Worm (Caenorhabditis elegans) whole organism, L4 larva: Measurements from ENCODE around the gene memi-2.

Experiments used
- F37D6.2 ChIP-seq: sonication (generic microtip); optimal IDR thresholded peaks from 2 replicates; lab custom pipeline; 2016; ENCODE audit warnings: mild to moderate bottlenecking, missing genetic modification characterization, missing compliant biosample characterization
- F49E8.2 ChIP-seq: sonication (generic microtip); optimal IDR thresholded peaks from 2 replicates; lab custom pipeline; 2016; ENCODE audit warnings: missing compliant biosample characterization, mild to moderate bottlenecking, missing genetic modification characterization, borderline replicate concordance
- T20F7.1 ChIP-seq: fragments of 200-800 bp; sonication (Bioruptor generic); optimal IDR thresholded peaks from 2 replicates; lab custom pipeline; 2018; ENCODE audit warnings: mild to moderate bottlenecking, missing genetic modification characterization, missing compliant biosample characterization
- aha-1 ChIP-seq: fragments of 150-350 bp; peaks from one replicate; lab custom pipeline; 2014; ENCODE audit warnings: missing biosample characterization, missing genetic modification characterization
- aly-2 ChIP-seq: sonication (generic microtip); optimal IDR thresholded peaks from 2 replicates; lab custom pipeline; 2018; ENCODE audit warnings: missing biosample characterization, missing genetic modification characterization
- attf-4 ChIP-seq: sonication (generic microtip); optimal IDR thresholded peaks from 3 replicates; lab custom pipeline; 2017; ENCODE audit warnings: missing biosample characterization, missing genetic modification characterization
- ceh-20 ChIP-seq: fragments of 200-800 bp; sonication (Bioruptor generic); IDR thresholded peaks from 2 replicates; pipeline ENCODE4 v1.3.6; 2022; ENCODE audit warnings: missing genetic modification reagents, missing genetic modification characterization, missing compliant biosample characterization
- ceh-28 ChIP-seq: fragments of 150-350 bp; optimal IDR thresholded peaks from 2 replicates; lab custom pipeline; 2014; ENCODE audit warnings: missing biosample characterization, missing genetic modification reagents, missing genetic modification characterization
- ceh-32 ChIP-seq: sonication (generic microtip); optimal IDR thresholded peaks from 2 replicates; lab custom pipeline; 2016; ENCODE audit warnings: mild to moderate bottlenecking, missing genetic modification characterization, missing compliant biosample characterization; ENCODE audit not compliant: poor library complexity
- ceh-44 ChIP-seq: fragments of 200-800 bp; sonication (Bioruptor generic); IDR thresholded peaks from 2 replicates; pipeline ENCODE4 v1.3.6; 2022; ENCODE audit warnings: missing genetic modification reagents, missing genetic modification characterization, missing compliant biosample characterization
- ceh-82 ChIP-seq: sonication (generic microtip); optimal IDR thresholded peaks from 2 replicates; lab custom pipeline; 2017; ENCODE audit warnings: missing biosample characterization, missing genetic modification characterization
- daf-16 ChIP-seq, 3 experiments: sonication (generic microtip); optimal IDR thresholded peaks; 2 replicates each; lab custom pipeline; 2016 to 2017; ENCODE audit warnings: missing genetic modification characterization in 3 of 3, missing genetic modification reagents in 3 of 3, mild to moderate bottlenecking in 2 of 3, missing compliant biosample characterization in 2 of 3, missing biosample characterization in 1 of 3, moderate library complexity in 1 of 3
- dmd-6 ChIP-seq: fragments of 200-800 bp; sonication (Bioruptor generic); IDR thresholded peaks from 2 replicates; pipeline ENCODE4 v1.3.6; 2022; ENCODE audit warnings: missing genetic modification reagents, missing genetic modification characterization, missing compliant biosample characterization
- dmd-8 ChIP-seq: fragments of 200-800 bp; sonication (Bioruptor generic); IDR thresholded peaks from 2 replicates; pipeline ENCODE4 v1.3.6; 2022; ENCODE audit warnings: missing genetic modification characterization, missing compliant biosample characterization
- dpl-1 ChIP-seq: fragments of 150-350 bp; optimal IDR thresholded peaks from 2 replicates; lab custom pipeline; 2014; ENCODE audit warnings: missing biosample characterization, missing genetic modification reagents, missing genetic modification characterization
- dve-1 ChIP-seq: sonication (generic microtip); optimal IDR thresholded peaks from 2 replicates; lab custom pipeline; 2017; ENCODE audit warnings: antibody characterized with exemption, mild to moderate bottlenecking, missing genetic modification characterization, missing compliant biosample characterization; ENCODE audit not compliant: insufficient read depth
- fos-1 ChIP-seq: fragments of 150-350 bp; optimal IDR thresholded peaks from 2 replicates; lab custom pipeline; 2014; ENCODE audit warnings: missing biosample characterization, missing genetic modification characterization
- hif-1 ChIP-seq, 2 experiments: sonication (generic microtip); optimal IDR thresholded peaks; 2 replicates each; lab custom pipeline; 2016 to 2017; ENCODE audit warnings: missing compliant biosample characterization in 2 of 2, missing genetic modification characterization in 2 of 2, missing genetic modification reagents in 2 of 2, missing genotype in 2 of 2, mild to moderate bottlenecking in 1 of 2
- hlh-11 ChIP-seq: fragments of 200-800 bp; sonication (Bioruptor generic); optimal IDR thresholded peaks from 2 replicates; lab custom pipeline; 2018; ENCODE audit warnings: mild to moderate bottlenecking, missing genetic modification characterization, missing compliant biosample characterization
- hlh-30 ChIP-seq: sonication (generic microtip); optimal IDR thresholded peaks from 2 replicates; lab custom pipeline; 2017; ENCODE audit warnings: antibody characterized with exemption, mild to moderate bottlenecking, missing genetic modification characterization, missing compliant biosample characterization; ENCODE audit not compliant: insufficient read depth
- lim-7 ChIP-seq: fragments of 200-800 bp; sonication (Bioruptor generic); IDR thresholded peaks from 2 replicates; pipeline ENCODE4 v1.3.6; 2022; ENCODE audit warnings: missing genetic modification characterization, missing compliant biosample characterization
- lin-29 ChIP-seq: fragments of 200-800 bp; sonication (Bioruptor generic); IDR thresholded peaks from 2 replicates; pipeline ENCODE4 v1.3.6; 2022; ENCODE audit warnings: missing genetic modification reagents, missing genetic modification characterization, missing compliant biosample characterization
- lin-38 ChIP-seq: fragments of 200-800 bp; sonication (Bioruptor generic); IDR thresholded peaks from 2 replicates; pipeline ENCODE4 v1.3.6; 2022; ENCODE audit warnings: missing genetic modification reagents, missing genetic modification characterization, missing compliant biosample characterization
- lin-39 ChIP-seq: fragments of 150-350 bp; optimal IDR thresholded peaks from 2 replicates; lab custom pipeline; 2014; ENCODE audit warnings: missing biosample characterization, missing genetic modification reagents, missing genetic modification characterization
- lir-3 ChIP-seq: sonication (generic microtip); optimal IDR thresholded peaks from 2 replicates; lab custom pipeline; 2016; ENCODE audit warnings: mild to moderate bottlenecking, missing genetic modification characterization, missing compliant biosample characterization
- lsy-2 ChIP-seq, 2 experiments: fragments of 150-350 bp in 1 of 2; sonication (generic microtip) in 1 of 2; optimal IDR thresholded peaks; 2 replicates each; lab custom pipeline; 2014 to 2017; ENCODE audit warnings: missing biosample characterization in 2 of 2, missing genetic modification characterization in 2 of 2
- madf-9 ChIP-seq: fragments of 200-800 bp; sonication (Bioruptor generic); conservative IDR thresholded peaks from 2 replicates; pipeline ENCODE4 v1.3.6; 2022; ENCODE audit warnings: missing genetic modification reagents, missing genetic modification characterization, missing compliant biosample characterization
- mdl-1 ChIP-seq, 2 experiments: fragments of 150-350 bp in 1 of 2; sonication (generic microtip) in 1 of 2; optimal IDR thresholded peaks; 2 replicates each; lab custom pipeline; 2014 to 2017; ENCODE audit warnings: missing biosample characterization in 2 of 2, missing genetic modification characterization in 2 of 2
- mes-2 ChIP-seq: sonication (generic microtip); optimal IDR thresholded peaks from 2 replicates; lab custom pipeline; 2016; ENCODE audit warnings: missing genotype, mild to moderate bottlenecking, missing genetic modification characterization, missing compliant biosample characterization; ENCODE audit not compliant: poor library complexity, severe bottlenecking
- mxl-2 ChIP-seq: fragments of 200-800 bp; sonication (Bioruptor generic); conservative IDR thresholded peaks from 2 replicates; pipeline ENCODE4 v1.3.6; 2022; ENCODE audit warnings: missing genetic modification reagents, missing genetic modification characterization, missing compliant biosample characterization
- nhr-102 ChIP-seq: sonication (generic microtip); optimal IDR thresholded peaks from 2 replicates; lab custom pipeline; 2016; ENCODE audit warnings: mild to moderate bottlenecking, missing genetic modification characterization, moderate library complexity, missing compliant biosample characterization
- nhr-28 ChIP-seq: fragments of 150-350 bp; optimal IDR thresholded peaks from 2 replicates; lab custom pipeline; 2014; ENCODE audit warnings: missing biosample characterization, missing genetic modification characterization
- nhr-48 ChIP-seq: sonication (generic microtip); optimal IDR thresholded peaks from 2 replicates; lab custom pipeline; 2016; ENCODE audit warnings: mild to moderate bottlenecking, missing genetic modification characterization, missing compliant biosample characterization
- pha-4 ChIP-seq, 2 experiments: fragments of 150-350 bp in 1 of 2; fragments of 200-800 bp in 1 of 2; sonication (Bioruptor generic) in 1 of 2; IDR thresholded peaks in 1 of 2; optimal IDR thresholded peaks in 1 of 2; 2 replicates each; pipeline versions ENCODE4 v1.3.6 to Lab custom; 2014 to 2022; ENCODE audit warnings: missing genetic modification characterization in 2 of 2, missing genetic modification reagents in 2 of 2, missing biosample characterization in 1 of 2, missing compliant biosample characterization in 1 of 2
- php-3 ChIP-seq: fragments of 200-800 bp; sonication (Bioruptor generic); IDR thresholded peaks from 2 replicates; pipeline ENCODE4 v1.3.6; 2022; ENCODE audit warnings: missing genetic modification reagents, missing genetic modification characterization, missing compliant biosample characterization
- pqm-1 ChIP-seq: sonication (generic microtip); optimal IDR thresholded peaks from 2 replicates; lab custom pipeline; 2017; ENCODE audit warnings: missing biosample characterization, missing genetic modification characterization
- saeg-2 ChIP-seq: fragments of 200-800 bp; sonication (Bioruptor generic); IDR thresholded peaks from 2 replicates; pipeline ENCODE4 v1.3.6; 2022; ENCODE audit warnings: missing genetic modification reagents, missing genetic modification characterization, missing compliant biosample characterization
- sdz-12 ChIP-seq: fragments of 200-800 bp; sonication (Bioruptor generic); optimal IDR thresholded peaks from 2 replicates; lab custom pipeline; 2018; ENCODE audit warnings: mild to moderate bottlenecking, missing genetic modification characterization, missing compliant biosample characterization
- snpc-1.2 ChIP-seq: fragments of 200-800 bp; sonication (Bioruptor generic); IDR thresholded peaks from 2 replicates; pipeline ENCODE4 v1.3.6; 2022; ENCODE audit warnings: missing genetic modification reagents, missing genetic modification characterization, missing compliant biosample characterization
- tra-1 ChIP-seq: fragments of 200-800 bp; sonication (Bioruptor generic); IDR thresholded peaks from 2 replicates; pipeline ENCODE4 v1.3.6; 2022; ENCODE audit warnings: missing genetic modification reagents, missing genetic modification characterization, missing compliant biosample characterization
- unc-62 ChIP-seq, 3 experiments: fragments of 150-350 bp in 1 of 3; sonication (generic microtip); optimal IDR thresholded peaks in 2 of 3; peaks in 1 of 3; 1 replicate in 1 of 3; 2 replicates in 2 of 3; lab custom pipeline; 2014 to 2017; ENCODE audit warnings: missing biosample characterization in 3 of 3, missing genetic modification characterization in 3 of 3, missing genetic modification reagents in 3 of 3, missing genotype in 1 of 3
- vab-7 ChIP-seq: fragments of 200-800 bp; sonication (Bioruptor generic); IDR thresholded peaks from 2 replicates; pipeline ENCODE4 v1.3.6; 2022; ENCODE audit warnings: missing genetic modification reagents, missing genetic modification characterization, missing compliant biosample characterization
- ztf-11 ChIP-seq: fragments of 150-350 bp; optimal IDR thresholded peaks from 2 replicates; lab custom pipeline; 2014; ENCODE audit warnings: missing biosample characterization, missing genetic modification characterization
- ztf-7 ChIP-seq: fragments of 150-350 bp; optimal IDR thresholded peaks from 2 replicates; lab custom pipeline; 2014; ENCODE audit warnings: missing biosample characterization, missing genetic modification characterization

The memi-2 gene

ce11 chrIV:13408018-13408417 lies 7.7 kb upstream of the memi-2 start, which contains the start of gene Y62E10A.19:
TSS of gene Y62E10A.19 (minus strand) at chrIV:13408306.
- no peak for TF ChIP-seq lir-3
- peak in 1 of 2 experiments; percentile 69 for TF ChIP-seq unc-62 (GFP tag; optimal IDR thresholded peaks at IDR 0.05 in 1 of 2; lab: Kevin White, UChicago)
- TF ChIP-seq unc-62 (tag; optimal IDR thresholded peaks at IDR 0.05; lab: Kevin White, UChicago) = no peak

- no peak for TF ChIP-seq dmd-8 (GFP tag; lab: Robert Waterston, UW)
- no peak for TF ChIP-seq pha-4 (GFP tag; IDR thresholded peaks at IDR 0.05; lab: Robert Waterston, UW)
- TF ChIP-seq pha-4 (tag; optimal IDR thresholded peaks at IDR 0.05; lab: Kevin White, UChicago) = no peak
- TF ChIP-seq lin-38 = peak; percentile 42; the same call in 1 of the 2 replicates
- TF ChIP-seq madf-9 (GFP tag; lab: Robert Waterston, UW) = no peak
- no peak for TF ChIP-seq nhr-48
- no peak for TF ChIP-seq lir-3
- no peak for TF ChIP-seq dpl-1
- TF ChIP-seq aha-1 (tag; lab: Kevin White, UChicago) = no peak
- no peak for TF ChIP-seq tra-1 (GFP tag; lab: Robert Waterston, UW)
- no peak for TF ChIP-seq lin-39 (tag; lab: Kevin White, UChicago)
- TF ChIP-seq F49E8.2 (tag; lab: Kevin White, UChicago) = peak; percentile 9
- no peak for TF ChIP-seq sdz-12 (GFP tag; lab: Kevin White, UChicago)
- no peak for TF ChIP-seq fos-1 (tag; lab: Kevin White, UChicago)
Observed at ce11 chrIV:13398728-13399127, 1.6 kb downstream of the memi-2 start, which contains the start of gene Y62E10A.13. TSS of gene Y62E10A.13 (minus strand) at chrIV:13399053.

- peak; percentile 60 for TF ChIP-seq dmd-6 (GFP tag; lab: Robert Waterston, UW)
- TF ChIP-seq F37D6.2 = no peak
- peak; percentile 65 for TF ChIP-seq hlh-11 (tag; lab: Kevin White, UChicago)
- no peak for TF ChIP-seq daf-16 (GFP tag; optimal IDR thresholded peaks at IDR 0.05; lab: Kevin White, UChicago)
- TF ChIP-seq daf-16 (tag; optimal IDR thresholded peaks at IDR 0.05; lab: Kevin White, UChicago) = peak; percentile 97
- peak; percentile 90 for TF ChIP-seq nhr-28 (tag; lab: Kevin White, UChicago)
- peak; percentile 77 for TF ChIP-seq dve-1 (tag; lab: Kevin White, UChicago)
- no peak for TF ChIP-seq attf-4 (tag; lab: Kevin White, UChicago)
- no peak for TF ChIP-seq lin-29 (GFP tag; lab: Robert Waterston, UW)
- TF ChIP-seq snpc-1.2 (GFP tag; lab: Robert Waterston, UW) = no peak
- peak; percentile 100 for TF ChIP-seq aha-1 (tag; lab: Kevin White, UChicago)
- TF ChIP-seq ztf-11 (tag; lab: Kevin White, UChicago) = no peak
- no peak for TF ChIP-seq ceh-82 (tag; lab: Kevin White, UChicago)
- peak; percentile 59; the same call in 1 of the 2 replicates for TF ChIP-seq mxl-2
- TF ChIP-seq saeg-2 (GFP tag; lab: Robert Waterston, UW) = no peak
- no peak for TF ChIP-seq ceh-28 (tag; lab: Kevin White, UChicago)
- TF ChIP-seq tra-1 (GFP tag; lab: Robert Waterston, UW) = no peak
- peak; percentile 21 for TF ChIP-seq ztf-7 (tag; lab: Kevin White, UChicago)
- peak; percentile 52; the same call in 1 of the 2 replicates for TF ChIP-seq php-3 (GFP tag; lab: Robert Waterston, UW)
- no peak for TF ChIP-seq lim-7 (GFP tag; lab: Robert Waterston, UW)
- peak in 1 of 2 experiments; percentile 16 for TF ChIP-seq lsy-2 (tag; optimal IDR thresholded peaks at IDR 0.05; lab: Kevin White, UChicago)
- TF ChIP-seq mdl-1 (tag; optimal IDR thresholded peaks at IDR 0.05; lab: Kevin White, UChicago) = peak in 1 of 2 experiments; percentile 32
- no peak for TF ChIP-seq vab-7 (GFP tag; lab: Robert Waterston, UW)
- TF ChIP-seq nhr-48 = peak; percentile 61
- TF ChIP-seq mes-2 (tag; lab: Kevin White, UChicago) = no peak
- TF ChIP-seq nhr-102 (tag; lab: Kevin White, UChicago) = peak; percentile 35
- TF ChIP-seq ceh-20 (GFP tag; lab: Robert Waterston, UW) = no peak
- TF ChIP-seq pqm-1 (tag; lab: Kevin White, UChicago) = peak; percentile 75
- TF ChIP-seq hif-1 (tag; optimal IDR thresholded peaks at IDR 0.05; lab: Kevin White, UChicago) = peak; percentile 93 to 98
- TF ChIP-seq T20F7.1 (GFP tag; lab: Kevin White, UChicago) = no peak
- TF ChIP-seq ceh-32 = no peak
- no peak for TF ChIP-seq ceh-44 (GFP tag; lab: Robert Waterston, UW)
- TF ChIP-seq aly-2 (tag; lab: Kevin White, UChicago) = no peak
- peak; percentile 64 for TF ChIP-seq hlh-30
Observed at ce11 chrIV:13396375-13396774, 3.9 kb downstream of the memi-2 start.
